Worm (Caenorhabditis elegans) whole organism, L4 larva: ENCODE measurements around the gene enu-3.2.
A peak's percentile ranks its signal among the peaks of the same experiment; 100 is the strongest.

ENCODE experiments used
- D1046.2 ChIP-seq: fragments of 200-800 bp; sonication (Bioruptor generic); IDR thresholded peaks from 2 replicates; pipeline ENCODE4 v1.3.6; 2022; ENCODE audit warnings: missing genetic modification characterization, missing compliant biosample characterization
- F10B5.3 ChIP-seq: sonication (generic microtip); optimal IDR thresholded peaks from 2 replicates; lab custom pipeline; 2016; ENCODE audit warnings: mild to moderate bottlenecking, missing genetic modification characterization, missing compliant biosample characterization
- T26A8.4 ChIP-seq: fragments of 200-800 bp; sonication (Bioruptor generic); IDR thresholded peaks from 2 replicates; pipeline ENCODE4 v1.3.6; 2022; ENCODE audit warnings: missing genetic modification characterization, missing compliant biosample characterization
- Y48G9A.11 ChIP-seq: fragments of 200-800 bp; sonication (Bioruptor generic); IDR thresholded peaks from 2 replicates; pipeline ENCODE4 v1.3.6; 2022; ENCODE audit warnings: missing genetic modification reagents, missing genetic modification characterization, missing compliant biosample characterization
- Y75B8A.6 ChIP-seq: fragments of 200-800 bp; sonication (Bioruptor generic); IDR thresholded peaks from 2 replicates; pipeline ENCODE4 v1.3.6; 2022; ENCODE audit warnings: missing genetic modification reagents, missing genetic modification characterization, missing compliant biosample characterization
- ZK337.2 ChIP-seq: fragments of 200-800 bp; sonication (Bioruptor generic); IDR thresholded peaks from 2 replicates; pipeline ENCODE4 v1.3.6; 2022; ENCODE audit warnings: missing genetic modification reagents, missing genetic modification characterization, missing compliant biosample characterization
- arid-1 ChIP-seq: fragments of 200-800 bp; sonication (Bioruptor generic); conservative IDR thresholded peaks from 2 replicates; pipeline ENCODE4 v1.3.6; 2022; ENCODE audit warnings: missing genetic modification reagents, missing genetic modification characterization, missing compliant biosample characterization
- ceh-20 ChIP-seq: fragments of 200-800 bp; sonication (Bioruptor generic); IDR thresholded peaks from 2 replicates; pipeline ENCODE4 v1.3.6; 2022; ENCODE audit warnings: missing genetic modification reagents, missing genetic modification characterization, missing compliant biosample characterization
- ceh-28 ChIP-seq: fragments of 150-350 bp; optimal IDR thresholded peaks from 2 replicates; lab custom pipeline; 2014; ENCODE audit warnings: missing biosample characterization, missing genetic modification reagents, missing genetic modification characterization
- ceh-62 ChIP-seq: sonication (generic microtip); optimal IDR thresholded peaks from 2 replicates; lab custom pipeline; 2017; ENCODE audit warnings: missing biosample characterization, missing genetic modification characterization
- ctbp-1 ChIP-seq: fragments of 200-800 bp; sonication (Bioruptor generic); IDR thresholded peaks from 2 replicates; pipeline ENCODE4 v1.3.6; 2022; ENCODE audit warnings: missing genetic modification reagents, missing genetic modification characterization, missing compliant biosample characterization
- dmd-6 ChIP-seq: fragments of 200-800 bp; sonication (Bioruptor generic); IDR thresholded peaks from 2 replicates; pipeline ENCODE4 v1.3.6; 2022; ENCODE audit warnings: missing genetic modification reagents, missing genetic modification characterization, missing compliant biosample characterization
- gei-8 ChIP-seq: fragments of 200-800 bp; sonication (Bioruptor generic); optimal IDR thresholded peaks from 2 replicates; lab custom pipeline; 2018; ENCODE audit warnings: mild to moderate bottlenecking, missing genetic modification characterization, missing compliant biosample characterization
- hif-1 ChIP-seq, 2 experiments: sonication (generic microtip); optimal IDR thresholded peaks; 2 replicates each; lab custom pipeline; 2016 to 2017; ENCODE audit warnings: missing compliant biosample characterization in 2 of 2, missing genetic modification characterization in 2 of 2, missing genetic modification reagents in 2 of 2, missing genotype in 2 of 2, mild to moderate bottlenecking in 1 of 2
- hmg-1.1 ChIP-seq: fragments of 200-800 bp; sonication (Bioruptor generic); IDR thresholded peaks from 2 replicates; pipeline ENCODE4 v1.3.6; 2022; ENCODE audit warnings: missing genetic modification reagents, missing genetic modification characterization, missing compliant biosample characterization
- jun-1 ChIP-seq: fragments of 150-350 bp; optimal IDR thresholded peaks from 2 replicates; lab custom pipeline; 2014; ENCODE audit warnings: missing biosample characterization, missing genetic modification reagents, missing genetic modification characterization
- lin-13 ChIP-seq: fragments of 150-350 bp; optimal IDR thresholded peaks from 2 replicates; lab custom pipeline; 2014; ENCODE audit warnings: missing biosample characterization, missing genetic modification reagents, missing genetic modification characterization
- lin-29 ChIP-seq: fragments of 200-800 bp; sonication (Bioruptor generic); IDR thresholded peaks from 2 replicates; pipeline ENCODE4 v1.3.6; 2022; ENCODE audit warnings: missing genetic modification reagents, missing genetic modification characterization, missing compliant biosample characterization
- lin-38 ChIP-seq: fragments of 200-800 bp; sonication (Bioruptor generic); IDR thresholded peaks from 2 replicates; pipeline ENCODE4 v1.3.6; 2022; ENCODE audit warnings: missing genetic modification reagents, missing genetic modification characterization, missing compliant biosample characterization
- lir-3 ChIP-seq: sonication (generic microtip); optimal IDR thresholded peaks from 2 replicates; lab custom pipeline; 2016; ENCODE audit warnings: mild to moderate bottlenecking, missing genetic modification characterization, missing compliant biosample characterization
- lsy-2 ChIP-seq, 2 experiments: fragments of 150-350 bp in 1 of 2; sonication (generic microtip) in 1 of 2; optimal IDR thresholded peaks; 2 replicates each; lab custom pipeline; 2014 to 2017; ENCODE audit warnings: missing biosample characterization in 2 of 2, missing genetic modification characterization in 2 of 2
- mdt-29 ChIP-seq: fragments of 200-800 bp; sonication (Bioruptor generic); IDR thresholded peaks from 2 replicates; pipeline ENCODE4 v1.3.6; 2022; ENCODE audit warnings: missing genetic modification reagents, missing genetic modification characterization, missing compliant biosample characterization
- mxl-3 ChIP-seq: fragments of 200-800 bp; sonication (Bioruptor generic); optimal IDR thresholded peaks from 2 replicates; lab custom pipeline; 2018; ENCODE audit warnings: mild to moderate bottlenecking, missing genetic modification characterization, missing compliant biosample characterization
- nhr-25 ChIP-seq: sonication (generic microtip); optimal IDR thresholded peaks from 2 replicates; lab custom pipeline; 2017; ENCODE audit warnings: missing genetic modification characterization, mild to moderate bottlenecking, missing compliant biosample characterization, antibody characterized with exemption, moderate library complexity, borderline replicate concordance; ENCODE audit not compliant: insufficient read depth
- nhr-28 ChIP-seq: fragments of 150-350 bp; optimal IDR thresholded peaks from 2 replicates; lab custom pipeline; 2014; ENCODE audit warnings: missing biosample characterization, missing genetic modification characterization
- nhr-42 ChIP-seq: fragments of 200-800 bp; sonication (Bioruptor generic); IDR thresholded peaks from 2 replicates; pipeline ENCODE4 v1.3.6; 2022; ENCODE audit warnings: missing genetic modification characterization, missing compliant biosample characterization
- pqm-1 ChIP-seq: sonication (generic microtip); optimal IDR thresholded peaks from 2 replicates; lab custom pipeline; 2017; ENCODE audit warnings: missing biosample characterization, missing genetic modification characterization
- sdz-12 ChIP-seq: fragments of 200-800 bp; sonication (Bioruptor generic); optimal IDR thresholded peaks from 2 replicates; lab custom pipeline; 2018; ENCODE audit warnings: mild to moderate bottlenecking, missing genetic modification characterization, missing compliant biosample characterization
- set-16 ChIP-seq: fragments of 200-800 bp; sonication (Bioruptor generic); IDR thresholded peaks from 2 replicates; pipeline ENCODE4 v1.3.6; 2022; ENCODE audit warnings: missing genetic modification reagents, missing genetic modification characterization, missing compliant biosample characterization
- skn-1 ChIP-seq: fragments of 150-350 bp; optimal IDR thresholded peaks from 2 replicates; lab custom pipeline; 2014; ENCODE audit warnings: missing biosample characterization, missing genetic modification characterization
- snpc-1.2 ChIP-seq: fragments of 200-800 bp; sonication (Bioruptor generic); IDR thresholded peaks from 2 replicates; pipeline ENCODE4 v1.3.6; 2022; ENCODE audit warnings: missing genetic modification reagents, missing genetic modification characterization, missing compliant biosample characterization
- unc-62 ChIP-seq, 3 experiments: fragments of 150-350 bp in 1 of 3; sonication (generic microtip); optimal IDR thresholded peaks in 2 of 3; peaks in 1 of 3; 1 replicate in 1 of 3; 2 replicates in 2 of 3; lab custom pipeline; 2014 to 2017; ENCODE audit warnings: missing biosample characterization in 3 of 3, missing genetic modification characterization in 3 of 3, missing genetic modification reagents in 3 of 3, missing genotype in 1 of 3
- zfp-3 ChIP-seq: fragments of 200-800 bp; sonication (Bioruptor generic); conservative IDR thresholded peaks from 2 replicates; pipeline ENCODE4 v1.3.6; 2022; ENCODE audit warnings: missing genetic modification reagents, missing genetic modification characterization, missing compliant biosample characterization
- zip-11 ChIP-seq: fragments of 200-800 bp; sonication (Bioruptor generic); IDR thresholded peaks from 2 replicates; pipeline ENCODE4 v1.3.6; 2022; ENCODE audit warnings: missing genetic modification characterization, missing compliant biosample characterization
- ztf-7 ChIP-seq: fragments of 150-350 bp; optimal IDR thresholded peaks from 2 replicates; lab custom pipeline; 2014; ENCODE audit warnings: missing biosample characterization, missing genetic modification characterization

Gene enu-3.2

DNA sequence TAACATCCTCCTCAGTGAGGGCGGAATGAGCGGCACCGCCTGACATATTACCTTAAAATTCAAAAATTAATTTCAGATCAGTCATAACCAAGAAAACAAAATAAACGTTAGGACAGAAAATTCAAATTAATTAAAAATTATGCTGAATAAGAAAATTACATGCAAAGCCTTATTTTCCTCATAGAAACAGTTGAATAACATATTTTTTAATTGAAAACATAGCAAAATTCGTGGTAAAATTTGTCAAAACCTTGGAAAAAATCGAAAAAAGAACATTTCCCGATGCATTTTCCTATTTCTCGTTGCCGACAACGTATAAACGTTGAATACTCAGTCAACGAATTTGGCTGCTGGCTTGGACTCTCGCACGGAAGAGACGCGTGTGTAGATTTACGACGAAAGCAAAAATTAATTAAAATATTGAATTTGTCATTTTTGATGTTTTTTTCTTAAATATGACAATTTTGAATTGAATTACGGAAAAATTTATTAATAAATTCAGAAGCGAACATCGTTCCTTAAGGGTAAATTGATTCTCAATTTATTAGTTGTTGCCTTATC lies 31.0 kb downstream of the enu-3.2 start, which contains the start of the genes rps-0 and rbg-3 (continued):
- TF ChIP-seq ceh-62 (tag; lab: Kevin White, UChicago) = no peak
- peak; percentile 12 to 75 for TF ChIP-seq hif-1 (tag; optimal IDR thresholded peaks at IDR 0.05; lab: Kevin White, UChicago)
- TF ChIP-seq gei-8 = no peak
- TF ChIP-seq lir-3 (tag; lab: Kevin White, UChicago) = no peak
- peak; percentile 81 for TF ChIP-seq nhr-25 (tag; lab: Kevin White, UChicago)
- 0 out of 2 replicates have a peak, but pooled peaks have one; percentile 39 for TF ChIP-seq ceh-20
- TF ChIP-seq T26A8.4 (GFP tag; lab: Robert Waterston, UW) = peak; percentile 74
- no peak for TF ChIP-seq D1046.2 (GFP tag; lab: Robert Waterston, UW)

DNA sequence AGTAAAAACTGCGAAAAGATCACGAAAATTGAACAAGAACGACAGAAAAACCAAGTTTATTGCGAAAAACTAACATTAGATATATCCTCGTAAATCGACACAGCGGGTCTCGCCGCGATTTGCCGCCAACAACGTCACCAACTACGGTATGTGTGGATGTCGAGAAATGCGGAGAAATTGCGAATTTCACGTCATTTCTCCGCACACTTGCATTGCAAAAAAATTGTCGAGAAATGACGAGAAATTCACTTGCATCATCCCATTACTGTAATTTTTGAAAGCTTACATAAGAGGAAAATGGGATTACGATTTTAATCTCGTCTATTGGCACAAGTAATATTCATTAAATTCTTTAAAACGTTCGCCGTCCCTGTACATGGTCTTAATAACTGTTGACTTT lies 32.5 kb downstream of the enu-3.2 start:
- peak; percentile 82 for TF ChIP-seq lin-29 (GFP tag; lab: Robert Waterston, UW)
- 0 out of 2 replicates have a peak, but pooled peaks have one; percentile 60 for TF ChIP-seq zfp-3
- peak; percentile 67 for TF ChIP-seq ctbp-1 (GFP tag; lab: Robert Waterston, UW)
- TF ChIP-seq dmd-6 (GFP tag; lab: Robert Waterston, UW) = peak; percentile 35
- peak in 1 of 2 experiments; percentile 38 for TF ChIP-seq lsy-2 (tag; optimal IDR thresholded peaks at IDR 0.05; lab: Kevin White, UChicago)
- TF ChIP-seq lin-38 (GFP tag; lab: Robert Waterston, UW) = peak; percentile 84
- TF ChIP-seq arid-1 (GFP tag; lab: Robert Waterston, UW) = peak; percentile 65
- peak; percentile 82 for TF ChIP-seq ceh-20
- 0 out of 2 replicates have a peak, but pooled peaks have one; percentile 39 for TF ChIP-seq snpc-1.2 (GFP tag; lab: Robert Waterston, UW)
- TF ChIP-seq nhr-42 (GFP tag; lab: Robert Waterston, UW) = 0 out of 2 replicates have a peak, but pooled peaks have one; percentile 19
- peak; percentile 75 for TF ChIP-seq hmg-1.1
- 0 out of 2 replicates have a peak, but pooled peaks have one; percentile 32 for TF ChIP-seq Y48G9A.11 (GFP tag; lab: Robert Waterston, UW)
- 0 out of 2 replicates have a peak, but pooled peaks have one; percentile 8 for TF ChIP-seq mdt-29
- TF ChIP-seq T26A8.4 (GFP tag; lab: Robert Waterston, UW) = peak; percentile 77
- TF ChIP-seq, all 104 proteins: peak for 14; not testable (repeated sequence) for 90

ce11 chrIII:4748666-4749065 lies 36.4 kb downstream of the enu-3.2 start:
- TF ChIP-seq F10B5.3 (tag; lab: Kevin White, UChicago) (no peak), unc-62 (GFP tag; optimal IDR thresholded peaks at IDR 0.05 in 1 of 2; lab: Kevin White, UChicago) (peak in 1 of 2 experiments; percentile 73), unc-62 (tag; optimal IDR thresholded peaks at IDR 0.05; lab: Kevin White, UChicago) (no peak), mdt-29 (no peak), sdz-12 (GFP tag; lab: Kevin White, UChicago) (no peak), set-16 (GFP tag; lab: Robert Waterston, UW) (peak; percentile 96)

DNA sequence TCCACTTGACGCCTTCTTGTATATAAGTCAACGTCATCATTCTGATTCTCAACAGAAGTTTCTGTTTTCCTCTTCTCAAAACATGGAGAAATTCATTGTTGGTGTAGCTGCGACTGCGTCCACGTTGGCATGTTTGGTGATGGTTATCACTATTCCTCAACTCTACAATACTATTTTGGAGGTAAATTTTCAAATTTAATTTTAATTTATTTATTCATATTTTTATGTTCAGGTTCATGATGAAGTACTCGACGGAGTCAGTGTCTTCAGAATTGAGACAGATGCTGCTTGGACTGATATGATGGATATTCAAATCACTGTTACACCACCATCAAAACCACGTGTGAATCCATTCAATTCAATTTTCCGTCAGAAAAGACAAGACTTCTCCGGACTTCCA lies 36.9 kb downstream of the enu-3.2 start, which contains the start of gene col-89:
Gene col-89, plus strand, starts transcription at position 19 of the 400 bp plus-strand sequence.
- TF ChIP-seq unc-62 (GFP tag; optimal IDR thresholded peaks at IDR 0.05 in 1 of 2; lab: Kevin White, UChicago) = peak in 1 of 2 experiments; percentile 94
- TF ChIP-seq unc-62 (tag; optimal IDR thresholded peaks at IDR 0.05; lab: Kevin White, UChicago) = no peak
- TF ChIP-seq jun-1 (tag; lab: Kevin White, UChicago) = no peak

DNA sequence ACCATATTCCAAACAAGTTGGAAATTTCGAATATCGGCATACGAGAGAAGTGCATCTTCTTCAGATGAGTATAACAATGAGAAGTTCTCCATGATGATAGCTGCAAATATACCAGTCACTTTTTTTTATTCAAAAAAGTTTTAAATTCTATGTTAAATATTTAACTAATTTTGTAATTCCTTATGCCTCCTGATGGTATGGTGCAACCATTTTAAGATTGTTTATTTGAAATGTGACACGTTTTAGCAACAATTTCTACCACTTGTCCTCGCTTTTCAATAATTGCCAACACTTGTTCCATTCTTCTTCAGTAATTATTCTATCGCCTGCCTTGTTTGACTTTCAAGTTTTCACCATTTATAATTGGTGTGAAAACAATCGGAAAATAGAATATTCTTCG lies 39.1 kb downstream of the enu-3.2 start, which contains the start of gene F17C8.6:
Gene F17C8.6, minus strand, starts transcription at position 101 of the 400 bp plus-strand sequence.
- no peak for TF ChIP-seq set-16 (GFP tag; lab: Robert Waterston, UW)
- no peak for TF ChIP-seq ztf-7 (tag; lab: Kevin White, UChicago)
- TF ChIP-seq mxl-3 = no peak
- TF ChIP-seq lin-13 (GFP tag; lab: Kevin White, UChicago) = no peak
- no peak for TF ChIP-seq gei-8
- no peak for TF ChIP-seq ZK337.2
- TF ChIP-seq zip-11 (GFP tag; lab: Robert Waterston, UW) = no peak
- TF ChIP-seq skn-1 (tag; lab: Kevin White, UChicago) = no peak
- TF ChIP-seq Y75B8A.6 = no peak
- TF ChIP-seq nhr-28 = no peak
- TF ChIP-seq pqm-1 (tag; lab: Kevin White, UChicago) = no peak
- no peak for TF ChIP-seq ceh-28
- no peak for TF ChIP-seq snpc-1.2 (GFP tag; lab: Robert Waterston, UW)
